Worm (Caenorhabditis elegans): Measurements from ENCODE around the gene inx-8.
A peak's percentile ranks its signal among the peaks of the same experiment; 100 is the strongest.

Gene inx-8

ce11 chrIV:11692071-11692673 lies 18.5 kb downstream of the inx-8 start (continued):
- TF ChIP-seq snpc-4 (tag; optimal IDR thresholded peaks at IDR 0.05) (no peak), mls-2 (tag; optimal IDR thresholded peaks at IDR 0.05) (peak; percentile 60), elt-3 (tag; optimal IDR thresholded peaks at IDR 0.05) (no peak), sptf-1 (tag; optimal IDR thresholded peaks at IDR 0.05) (peak; percentile 28), mep-1 (tag; optimal IDR thresholded peaks at IDR 0.05) (peak; percentile 67), mab-5 (tag; optimal IDR thresholded peaks at IDR 0.05) (no peak), bed-3 (GFP tag; optimal IDR thresholded peaks at IDR 0.05) (no peak), flh-1 (GFP tag; optimal IDR thresholded peaks at IDR 0.05) (no peak), unc-62 (GFP tag; optimal IDR thresholded peaks at IDR 0.05) (peak; percentile 81)

DNA sequence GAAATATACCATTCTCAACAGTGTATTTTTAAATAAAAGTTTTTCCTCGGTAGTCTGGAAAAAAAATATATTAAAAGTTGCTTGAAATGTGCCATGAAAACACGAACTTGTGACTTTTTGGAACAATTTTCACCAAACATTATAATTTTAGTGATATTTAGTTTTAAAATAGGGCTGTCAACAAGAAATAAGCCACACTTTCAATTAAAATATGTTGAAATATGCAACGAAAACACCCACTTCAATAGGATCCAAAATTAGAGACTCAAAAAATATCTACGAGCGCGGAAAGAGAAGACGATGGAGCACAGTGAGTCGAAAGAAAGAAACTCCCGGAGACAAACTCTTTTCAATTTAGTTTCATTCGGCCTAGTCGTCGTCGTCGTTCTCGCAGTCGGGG lies 19.9 kb downstream of the inx-8 start, which contains the start of gene ZK792.12:
Gene ZK792.12, plus strand, starts transcription at position 301 of the 400 bp plus-strand sequence.
- TF ChIP-seq flh-1 (GFP tag; optimal IDR thresholded peaks at IDR 0.05) (no peak), nhr-76 (tag; optimal IDR thresholded peaks at IDR 0.05) (no peak), ztf-11 (tag; optimal IDR thresholded peaks at IDR 0.05) (no peak), ceh-43 (GFP tag; optimal IDR thresholded peaks at IDR 0.05) (no peak), mab-5 (tag; optimal IDR thresholded peaks at IDR 0.05) (no peak), mep-1 (tag; optimal IDR thresholded peaks at IDR 0.05) (no peak), lin-13 (tag; optimal IDR thresholded peaks at IDR 0.05) (no peak), zip-8 (tag; optimal IDR thresholded peaks at IDR 0.05) (no peak), sptf-1 (tag; optimal IDR thresholded peaks at IDR 0.05) (no peak), mls-2 (tag; optimal IDR thresholded peaks at IDR 0.05) (no peak)

DNA sequence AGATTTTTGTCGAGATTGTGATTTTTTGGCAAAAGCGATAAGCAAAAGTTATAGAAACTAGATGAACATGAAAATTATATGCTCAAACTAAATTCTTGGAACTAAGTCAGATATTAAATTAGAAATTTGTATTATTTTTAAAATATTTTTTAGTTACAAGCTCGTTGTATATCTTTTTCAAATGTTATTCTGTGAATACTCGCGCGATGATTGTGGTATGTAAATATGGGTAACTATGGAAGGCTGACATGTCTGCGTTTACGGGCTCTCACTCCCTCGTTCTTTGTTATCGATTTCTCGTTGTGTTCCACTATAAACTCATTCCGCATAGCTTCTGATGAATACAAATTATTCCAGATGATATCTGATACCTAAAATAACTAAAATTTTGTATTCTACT lies 20.5 kb downstream of the inx-8 start, which contains the start of gene ZK792.7:
Gene ZK792.7, plus strand, starts transcription at position 301 of the 400 bp plus-strand sequence.
- TF ChIP-seq nhr-2 (tag; optimal IDR thresholded peaks at IDR 0.05), result no peak
- TF ChIP-seq pha-4 (tag; optimal IDR thresholded peaks at IDR 0.05), result peak; percentile 55
- TF ChIP-seq lin-13 (tag; optimal IDR thresholded peaks at IDR 0.05), result no peak
- no peak for TF ChIP-seq ceh-39 (tag; optimal IDR thresholded peaks at IDR 0.05)
- TF ChIP-seq ces-1 (GFP tag; optimal IDR thresholded peaks at IDR 0.05), result peak; percentile 44
- TF ChIP-seq zip-8 (tag; optimal IDR thresholded peaks at IDR 0.05), result no peak

ce11 chrIV:11695634-11696033 lies 22.0 kb downstream of the inx-8 start:
- TF ChIP-seq unc-39 (tag; optimal IDR thresholded peaks at IDR 0.05) (no peak), unc-62 (GFP tag; optimal IDR thresholded peaks at IDR 0.05) (no peak), lin-13 (tag; optimal IDR thresholded peaks at IDR 0.05) (no peak), ces-1 (GFP tag; optimal IDR thresholded peaks at IDR 0.05) (no peak), mab-5 (tag; optimal IDR thresholded peaks at IDR 0.05) (no peak), cnd-1 (tag; optimal IDR thresholded peaks at IDR 0.05) (no peak)

DNA sequence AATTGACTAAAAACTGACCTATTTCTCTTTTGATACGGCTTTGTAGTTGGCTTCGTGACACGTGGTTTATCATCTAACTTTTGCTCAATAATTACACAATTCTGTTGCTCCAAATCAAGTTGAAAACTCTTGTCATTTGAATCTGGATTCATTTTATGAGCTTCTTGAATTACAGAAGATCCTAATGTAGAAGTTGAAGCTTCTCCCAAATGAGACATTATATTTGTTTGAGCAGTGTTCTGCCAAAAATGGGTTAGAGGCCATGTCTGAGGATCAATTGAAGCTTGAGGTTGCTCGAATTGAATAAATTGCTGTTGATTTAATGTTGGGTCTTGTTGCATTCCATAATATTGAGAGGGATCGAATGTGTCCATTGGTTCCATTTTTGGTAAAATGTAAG lies 23.9 kb downstream of the inx-8 start:
- TF ChIP-seq M03D4.4 (tag; optimal IDR thresholded peaks at IDR 0.05) (no peak), blmp-1 (tag; optimal IDR thresholded peaks at IDR 0.05) (peak; percentile 18)

- TF ChIP-seq elt-1 (tag; optimal IDR thresholded peaks at IDR 0.05; ENCODE audit: borderline replicate concordance, insufficient read depth), result no peak
- peak; percentile 83 for TF ChIP-seq blmp-1 (tag; optimal IDR thresholded peaks at IDR 0.05)
- TF ChIP-seq ces-1 (GFP tag; optimal IDR thresholded peaks at IDR 0.05), result no peak
These were observed 26.5 kb downstream of the inx-8 start for ce11 chrIV:11700100-11700499.

- no peak for TF ChIP-seq ceh-39 (tag; optimal IDR thresholded peaks at IDR 0.05)
- no peak for TF ChIP-seq ceh-83 (GFP tag; optimal IDR thresholded peaks at IDR 0.05)
- no peak for TF ChIP-seq mab-5 (tag; optimal IDR thresholded peaks at IDR 0.05)
- TF ChIP-seq sem-2 (GFP tag; optimal IDR thresholded peaks at IDR 0.05), result no peak
- no peak for TF ChIP-seq ham-2 (GFP tag; optimal IDR thresholded peaks at IDR 0.05)
- TF ChIP-seq snpc-4 (tag; optimal IDR thresholded peaks at IDR 0.05), result no peak
- no peak for TF ChIP-seq pha-4 (tag; optimal IDR thresholded peaks at IDR 0.05)
- TF ChIP-seq drap-1 (GFP tag; optimal IDR thresholded peaks at IDR 0.05), result no peak
- TF ChIP-seq nhr-2 (tag; optimal IDR thresholded peaks at IDR 0.05), result no peak
- TF ChIP-seq mls-2 (tag; optimal IDR thresholded peaks at IDR 0.05), result no peak
- no peak for TF ChIP-seq flh-1 (GFP tag; optimal IDR thresholded peaks at IDR 0.05)
- TF ChIP-seq unc-39 (tag; optimal IDR thresholded peaks at IDR 0.05), result no peak
- no peak for TF ChIP-seq tbx-8 (GFP tag; optimal IDR thresholded peaks at IDR 0.05)
- no peak for TF ChIP-seq ces-1 (GFP tag; optimal IDR thresholded peaks at IDR 0.05)
- no peak for TF ChIP-seq blmp-1 (tag; optimal IDR thresholded peaks at IDR 0.05)
- no peak for TF ChIP-seq bed-3 (GFP tag; optimal IDR thresholded peaks at IDR 0.05)
- no peak for TF ChIP-seq nhr-237 (tag; optimal IDR thresholded peaks at IDR 0.05)
These were observed 27.1 kb downstream of the inx-8 start, which contains the start of gene dpy-20 for ce11 chrIV:11700752-11701151. TSS of gene dpy-20 (minus strand) at chrIV:11700852.
